Fruit fly (Drosophila melanogaster) whole organism, wandering third instar larva: ENCODE data around the gene ThrRS.
A peak's percentile ranks its signal among the peaks of the same experiment; 100 is the strongest.

ENCODE experiments used
- Abd-B ChIP-seq: fragments of >200 bp; optimal IDR thresholded peaks from 2 replicates; lab custom pipeline; 2017; ENCODE audit warnings: missing biosample characterization, missing genetic modification characterization
- CG32264 ChIP-seq: fragments of 200-800 bp; sonication (Bioruptor generic); optimal IDR thresholded peaks from 2 replicates; lab custom pipeline; 2016; ENCODE audit warnings: missing biosample characterization, missing genetic modification characterization
- CG9705 ChIP-seq: fragments of 200-800 bp; sonication (Bioruptor generic); optimal IDR thresholded peaks from 2 replicates; lab custom pipeline; 2018; ENCODE audit warnings: missing biosample characterization, mild to moderate bottlenecking, missing genetic modification characterization
- CrebA ChIP-seq: fragments of 200-800 bp; sonication (Bioruptor generic); optimal IDR thresholded peaks from 2 replicates; lab custom pipeline; 2016; ENCODE audit warnings: missing biosample characterization, mild to moderate bottlenecking, missing genetic modification characterization, borderline replicate concordance
- Dfd ChIP-seq: fragments of >200 bp; optimal IDR thresholded peaks from 2 replicates; lab custom pipeline; 2017; ENCODE audit warnings: missing biosample characterization, missing genetic modification characterization
- Dif ChIP-seq: fragments of 200-275, 200-300 bp; sonication (Bioruptor generic); optimal IDR thresholded peaks from 2 replicates; lab custom pipeline; 2018; ENCODE audit warnings: missing biosample characterization, missing genetic modification characterization; ENCODE audit not compliant: partially characterized antibody
- GATAd ChIP-seq: sonication (Bioruptor generic); optimal IDR thresholded peaks from 2 replicates; lab custom pipeline; 2016; ENCODE audit warnings: missing biosample characterization, missing genetic modification characterization
- HLH106 ChIP-seq: fragments of 200-800 bp; optimal IDR thresholded peaks from 3 replicates; lab custom pipeline; 2019; ENCODE audit warnings: missing biosample characterization, mild to moderate bottlenecking, missing genetic modification characterization, moderate library complexity
- Hnf4 ChIP-seq: fragments of 200-800 bp; sonication (Bioruptor generic); optimal IDR thresholded peaks from 2 replicates; lab custom pipeline; 2016; ENCODE audit warnings: missing biosample characterization, mild to moderate bottlenecking, missing genetic modification characterization
- Hr78 ChIP-seq: fragments of >200 bp; optimal IDR thresholded peaks from 2 replicates; lab custom pipeline; 2017; ENCODE audit warnings: missing biosample characterization, missing genetic modification characterization
- Hr83 ChIP-seq: fragments of 200-300 bp; sonication (Bioruptor generic); optimal IDR thresholded peaks from 2 replicates; lab custom pipeline; 2016; ENCODE audit warnings: missing biosample characterization, mild to moderate bottlenecking, missing genetic modification characterization, moderate library complexity; ENCODE audit not compliant: poor library complexity, severe bottlenecking
- Jra ChIP-seq: sonication (Bioruptor generic); optimal IDR thresholded peaks from 2 replicates; lab custom pipeline; 2016; ENCODE audit warnings: missing biosample characterization, missing genetic modification characterization
- Mio ChIP-seq: sonication (Bioruptor generic); optimal IDR thresholded peaks from 2 replicates; lab custom pipeline; 2016; ENCODE audit warnings: missing biosample characterization, missing genetic modification characterization
- Myc ChIP-seq: fragments of >200 bp; optimal IDR thresholded peaks from 2 replicates; lab custom pipeline; 2017
- N ChIP-seq: fragments of >200 bp; optimal IDR thresholded peaks from 2 replicates; lab custom pipeline; 2018; ENCODE audit warnings: missing biosample characterization, missing external identifiers, missing genetic modification characterization
- OdsH ChIP-seq: fragments of 200-800 bp; sonication (Bioruptor generic); optimal IDR thresholded peaks from 2 replicates; lab custom pipeline; 2016; ENCODE audit warnings: missing biosample characterization, mild to moderate bottlenecking, missing genetic modification characterization
- Rel ChIP-seq, 2 experiments: fragments of 200-800 bp; sonication (Bioruptor generic) in 1 of 2; optimal IDR thresholded peaks; 2 replicates in 1 of 2; 3 replicates in 1 of 2; lab custom pipeline; 2016 to 2019; ENCODE audit warnings: mild to moderate bottlenecking in 2 of 2, missing biosample characterization in 2 of 2, missing genetic modification characterization in 2 of 2, moderate library complexity in 1 of 2
- Sp1 ChIP-seq: fragments of 200-800 bp; sonication (Bioruptor generic); optimal IDR thresholded peaks from 3 replicates; lab custom pipeline; 2019; ENCODE audit warnings: missing biosample characterization, mild to moderate bottlenecking, missing genetic modification characterization, moderate library complexity
- Vsx2 ChIP-seq: fragments of 200-300, 225-300 bp; sonication (Bioruptor generic); optimal IDR thresholded peaks from 2 replicates; lab custom pipeline; 2018; ENCODE audit warnings: missing biosample characterization, missing genetic modification characterization; ENCODE audit not compliant: partially characterized antibody
- br ChIP-seq: fragments of 200-800 bp; sonication (Bioruptor generic); optimal IDR thresholded peaks from 2 replicates; lab custom pipeline; 2016; ENCODE audit warnings: missing biosample characterization, missing genetic modification characterization
- brk ChIP-seq: fragments of 200-800 bp; sonication (Bioruptor generic); optimal IDR thresholded peaks from 2 replicates; lab custom pipeline; 2016; ENCODE audit warnings: missing biosample characterization, mild to moderate bottlenecking, missing genetic modification characterization
- dl ChIP-seq, 2 experiments: fragments of 175-275, 200-275 bp in 1 of 2; fragments of 200-275 bp in 1 of 2; sonication (Bioruptor generic); optimal IDR thresholded peaks; lab custom pipeline; 2018; ENCODE audit warnings: mild to moderate bottlenecking in 2 of 2, missing biosample characterization in 2 of 2, missing genetic modification characterization in 2 of 2, moderate library complexity in 2 of 2; ENCODE audit not compliant: partially characterized antibody in 2 of 2, insufficient read depth in 1 of 2
- dmrt93B ChIP-seq: fragments of 200-800 bp; sonication (Bioruptor generic); optimal IDR thresholded peaks from 2 replicates; lab custom pipeline; 2018; ENCODE audit warnings: missing biosample characterization, mild to moderate bottlenecking, missing genetic modification characterization
- dsf ChIP-seq: sonication (Bioruptor generic); optimal IDR thresholded peaks from 2 replicates; lab custom pipeline; 2016; ENCODE audit warnings: missing biosample characterization, missing genetic modification characterization, borderline replicate concordance
- ey ChIP-seq: fragments of 200-800 bp; sonication (Bioruptor generic); optimal IDR thresholded peaks from 2 replicates; lab custom pipeline; 2016; ENCODE audit warnings: missing biosample characterization, missing genetic modification characterization
- foxo ChIP-seq, 2 experiments: fragments of 200-800 bp; sonication (Bioruptor generic); optimal IDR thresholded peaks; 2 replicates in 1 of 2; 3 replicates in 1 of 2; lab custom pipeline; 2016 to 2017; ENCODE audit warnings: missing biosample characterization in 2 of 2, missing genetic modification characterization in 2 of 2
- fru ChIP-seq: fragments of 200-800 bp; sonication (Bioruptor generic); optimal IDR thresholded peaks from 3 replicates; lab custom pipeline; 2016; ENCODE audit warnings: missing biosample characterization, mild to moderate bottlenecking, missing genetic modification characterization
- h ChIP-seq: fragments of 200-800 bp; sonication (Bioruptor generic); optimal IDR thresholded peaks from 3 replicates; lab custom pipeline; 2016; ENCODE audit warnings: missing biosample characterization, mild to moderate bottlenecking, missing genetic modification characterization
- jim ChIP-seq: fragments of 175-275, 200-325 bp; sonication (Bioruptor generic); optimal IDR thresholded peaks from 2 replicates; lab custom pipeline; 2016; ENCODE audit warnings: missing biosample characterization, mild to moderate bottlenecking, missing genetic modification characterization
- lola ChIP-seq: fragments of >200 bp; optimal IDR thresholded peaks from 2 replicates; lab custom pipeline; 2017; ENCODE audit warnings: missing biosample characterization, missing genetic modification characterization
- pan ChIP-seq: fragments of >200 bp; optimal IDR thresholded peaks from 2 replicates; lab custom pipeline; 2017
- psq ChIP-seq: fragments of 200-800 bp; sonication (Bioruptor generic); optimal IDR thresholded peaks from 3 replicates; lab custom pipeline; 2017; ENCODE audit warnings: missing biosample characterization, mild to moderate bottlenecking, missing genetic modification characterization, moderate library complexity
- rgr ChIP-seq: fragments of 200-800 bp; sonication (Bioruptor generic); optimal IDR thresholded peaks from 3 replicates; lab custom pipeline; 2016; ENCODE audit warnings: missing biosample characterization, mild to moderate bottlenecking, missing genetic modification characterization
- sage ChIP-seq: fragments of 200-800 bp; sonication (Bioruptor generic); optimal IDR thresholded peaks from 2 replicates; lab custom pipeline; 2016; ENCODE audit warnings: missing biosample characterization, mild to moderate bottlenecking, missing genetic modification characterization
- sv ChIP-seq: fragments of 200-800 bp; sonication (Bioruptor generic); optimal IDR thresholded peaks from 3 replicates; lab custom pipeline; 2016; ENCODE audit warnings: missing biosample characterization, missing genetic modification characterization
- tai ChIP-seq: sonication (Bioruptor generic); optimal IDR thresholded peaks from 2 replicates; lab custom pipeline; 2016; ENCODE audit warnings: missing biosample characterization, missing genetic modification characterization
- usp ChIP-seq: fragments of >200 bp; optimal IDR thresholded peaks from 2 replicates; lab custom pipeline; 2017; ENCODE audit warnings: missing biosample characterization, missing genetic modification characterization
- woc ChIP-seq: sonication (Bioruptor generic); optimal IDR thresholded peaks from 2 replicates; lab custom pipeline; 2016; ENCODE audit warnings: missing biosample characterization, mild to moderate bottlenecking, missing genetic modification characterization

The ThrRS gene

DNA sequence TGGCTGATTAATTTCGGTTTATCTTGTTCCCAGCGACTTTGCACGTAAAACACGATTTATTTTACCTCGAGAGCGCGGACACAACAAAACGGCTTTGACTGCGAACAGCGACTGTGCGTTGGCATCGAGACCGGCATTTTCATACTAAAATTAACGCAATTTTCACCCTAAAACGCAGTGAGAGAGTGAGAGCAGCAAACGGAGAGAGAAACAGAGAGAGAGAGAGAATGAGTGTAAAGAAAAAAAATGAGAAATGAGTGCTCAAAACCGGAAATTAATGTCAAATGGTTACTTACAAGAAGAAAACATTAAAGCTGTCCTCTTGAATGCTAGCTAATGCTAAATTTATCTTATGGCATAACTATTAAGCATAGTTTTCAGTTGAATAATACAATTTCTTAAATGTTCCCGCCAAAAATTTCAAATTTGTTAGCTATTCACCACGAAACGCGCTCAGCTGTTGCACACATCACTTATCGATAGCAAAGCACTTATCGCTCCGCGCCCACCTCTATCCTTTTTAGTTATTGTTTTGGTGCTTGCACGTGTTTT is 47.6 kb upstream of the ThrRS start, which contains the start of the genes JhI-21, RpL7-like and CG34164 (continued):
- TF ChIP-seq br (no peak), usp (GFP tag; lab: Kevin White, UChicago) (no peak)

DNA sequence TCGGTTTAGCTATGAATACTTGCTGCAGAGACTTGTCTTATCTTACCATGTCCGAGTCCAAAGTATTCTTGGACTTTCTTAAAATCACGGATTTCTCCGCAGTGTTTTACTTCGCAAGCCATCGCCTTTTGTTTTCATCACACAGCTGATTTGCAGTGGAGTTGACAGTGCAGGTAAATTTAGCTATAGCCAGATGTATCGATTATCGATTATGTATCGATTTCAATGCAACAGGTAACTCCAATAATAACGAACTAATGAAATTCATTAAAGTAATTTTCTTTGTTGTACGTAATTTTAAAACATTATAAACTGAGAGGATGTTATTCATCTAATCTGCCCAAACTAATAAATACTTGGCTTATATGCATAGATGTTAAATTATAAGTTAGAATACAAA is 40.5 kb upstream of the ThrRS start, which contains the start of gene Rab3-GAP:
TSS of gene Rab3-GAP (minus strand) at position 150 of the 400 bp plus-strand sequence.
- peak; percentile 74 for TF ChIP-seq Myc (lab: Kevin White, UChicago)
- TF ChIP-seq OdsH = peak; percentile 5
- peak in 1 of 2 experiments; percentile 28 for TF ChIP-seq foxo (GFP tag; optimal IDR thresholded peaks at IDR 0.05; lab: Kevin White, UChicago)
- TF ChIP-seq jim (GFP tag; lab: Kevin White, UChicago) = no peak
- TF ChIP-seq HLH106 = peak; percentile 24
- TF ChIP-seq Sp1 = peak; percentile 27
- TF ChIP-seq, all 38 proteins: peak for 5

DNA sequence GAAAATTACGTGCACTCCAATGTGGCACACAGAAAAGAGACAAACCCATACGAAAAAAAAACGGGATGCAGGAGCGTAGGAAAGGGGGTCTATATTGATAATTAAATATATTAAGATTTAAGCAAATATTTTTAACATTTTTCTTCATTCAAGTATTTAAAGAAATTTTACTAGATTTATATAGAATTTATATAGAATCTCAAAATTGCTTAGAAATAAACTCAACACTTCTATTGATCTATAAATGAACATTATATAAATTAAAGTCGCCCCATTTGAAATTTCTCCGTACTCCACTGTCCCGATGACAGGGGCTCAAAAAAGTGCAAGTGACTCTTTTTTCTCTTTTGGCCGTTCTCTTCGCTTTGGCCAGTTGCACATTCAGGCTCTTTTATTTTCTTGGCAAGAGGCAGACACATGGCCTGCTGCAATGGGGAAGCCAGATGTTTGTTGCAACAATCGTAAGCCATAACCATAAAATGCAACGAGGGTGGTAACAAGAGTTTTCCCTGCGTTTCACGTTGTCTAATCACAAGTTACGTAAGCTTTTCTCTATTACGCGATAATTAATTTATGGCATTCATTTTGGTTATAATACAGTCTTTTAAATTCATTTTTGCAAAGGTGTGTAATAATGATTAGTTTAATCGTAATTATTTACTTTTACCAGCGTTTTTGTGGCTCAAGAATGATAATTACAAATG is 37.7 kb upstream of the ThrRS start:
- TF ChIP-seq brk (GFP tag; lab: Kevin White, UChicago) (no peak), ey (GFP tag; lab: Kevin White, UChicago) (peak; percentile 57), rgr (GFP tag; lab: Kevin White, UChicago) (peak; percentile 77), Dif (GFP tag; lab: Kevin White, UChicago) (peak; percentile 6), CrebA (GFP tag; lab: Kevin White, UChicago) (no peak), woc (peak; percentile 20), dsf (no peak), CG32264 (GFP tag; lab: Kevin White, UChicago) (no peak), pan (lab: Kevin White, UChicago) (no peak), br (peak; percentile 29), Hnf4 (GFP tag; lab: Kevin White, UChicago) (no peak), Rel (GFP tag; optimal IDR thresholded peaks at IDR 0.05; lab: Kevin White, UChicago) (no peak), Rel (tag; optimal IDR thresholded peaks at IDR 0.05; lab: Kevin White, UChicago) (peak; percentile 66), Sp1 (peak; percentile 93), OdsH (peak; percentile 79), jim (GFP tag; lab: Kevin White, UChicago) (no peak), Hr83 (GFP tag; lab: Kevin White, UChicago) (no peak), Myc (lab: Kevin White, UChicago) (no peak), h (GFP tag; lab: Kevin White, UChicago) (peak; percentile 63), sage (GFP tag; lab: Kevin White, UChicago) (peak; percentile 61), N (GFP tag; lab: Kevin White, UChicago) (no peak), foxo (GFP tag; optimal IDR thresholded peaks at IDR 0.05; lab: Kevin White, UChicago) (peak in 1 of 2 experiments; percentile 85), dl (GFP tag; optimal IDR thresholded peaks at IDR 0.05; lab: Kevin White, UChicago; ENCODE audit: insufficient read depth in 1 of 2, partially characterized antibody in 2 of 2) (no peak), HLH106 (peak; percentile 89), tai (GFP tag; lab: Kevin White, UChicago) (no peak), Hr78 (GFP tag; lab: Kevin White, UChicago) (no peak), Abd-B (no peak), psq (peak; percentile 80), dmrt93B (GFP tag; lab: Kevin White, UChicago) (peak; percentile 66), Jra (GFP tag; lab: Kevin White, UChicago) (no peak), GATAd (GFP tag; lab: Kevin White, UChicago) (no peak), fru (GFP tag; lab: Kevin White, UChicago) (peak; percentile 81), CG9705 (GFP tag; lab: Kevin White, UChicago) (peak; percentile 56), sv (GFP tag; lab: Kevin White, UChicago) (no peak), lola (GFP tag; lab: Kevin White, UChicago) (no peak), Vsx2 (GFP tag; lab: Kevin White, UChicago) (no peak), Dfd (no peak), Mio (GFP tag; lab: Kevin White, UChicago) (no peak), usp (GFP tag; lab: Kevin White, UChicago) (no peak)
